Fruit fly (Drosophila melanogaster): ENCODE results near the gene CG3061.

The CG3061 gene

dm6 chr3R:14059703-14060300 lies 27.6 kb downstream of the CG3061 start:
- TF ChIP-seq Trl (optimal IDR thresholded peaks at IDR 0.05) (no peak), Trl (GFP tag; optimal IDR thresholded peaks at IDR 0.05) (no peak), CG12236 (GFP tag; optimal IDR thresholded peaks at IDR 0.05) (no peak), CkIIα-i1 (GFP tag; IDR thresholded peaks at IDR 0.05) (no peak), Nf-YA (GFP tag; IDR thresholded peaks at IDR 0.05) (no peak), CG17568 (GFP tag; optimal IDR thresholded peaks at IDR 0.05) (no peak), MTF-1 (GFP tag; optimal IDR thresholded peaks at IDR 0.05; ENCODE audit: borderline replicate concordance) (no peak), otp (GFP tag; IDR thresholded peaks at IDR 0.05) (no peak), jing (GFP tag; optimal IDR thresholded peaks at IDR 0.05) (no peak), CG10267 (tag; optimal IDR thresholded peaks at IDR 0.05) (no peak), zfh2 (GFP tag; optimal IDR thresholded peaks at IDR 0.05) (no peak), sens (GFP tag) (peak; percentile 25), kni (GFP tag; optimal IDR thresholded peaks at IDR 0.05) (no peak), CG1024 (GFP tag; IDR thresholded peaks at IDR 0.05) (no peak), gsb (GFP tag; IDR thresholded peaks at IDR 0.05) (no peak), CG3847 (GFP tag; IDR thresholded peaks at IDR 0.05) (no peak), CG15696 (tag; optimal IDR thresholded peaks at IDR 0.05) (no peak), Med (GFP tag) (peak; percentile 32)

dm6 chr3R:14060399-14060798 lies 28.2 kb downstream of the CG3061 start:
- TF ChIP-seq CG13775 (GFP tag; optimal IDR thresholded peaks at IDR 0.05), result no peak
- TF ChIP-seq CG9727 (GFP tag; optimal IDR thresholded peaks at IDR 0.05), result peak; percentile 6
- TF ChIP-seq crol (GFP tag; IDR thresholded peaks at IDR 0.05), result peak; percentile 56; the same call in 1 of the 2 replicates
- no peak for TF ChIP-seq CG3065 (GFP tag; optimal IDR thresholded peaks at IDR 0.05)
- TF ChIP-seq Hr78 (GFP tag; optimal IDR thresholded peaks at IDR 0.05), result peak in 1 of 2 experiments; percentile 84
- TF ChIP-seq CG15696 (tag; optimal IDR thresholded peaks at IDR 0.05), result no peak
- no peak for TF ChIP-seq eve (GFP tag; optimal IDR thresholded peaks at IDR 0.05)
- TF ChIP-seq Hr39 (optimal IDR thresholded peaks at IDR 0.05), result no peak
- peak; percentile 20; the same call in 1 of the 2 replicates for TF ChIP-seq sens-2 (GFP tag; IDR thresholded peaks at IDR 0.05)
- TF ChIP-seq Stat92E (GFP tag; optimal IDR thresholded peaks at IDR 0.05), result no peak
- 0 out of 3 replicates have a peak, but pooled peaks have one; percentile 22 for TF ChIP-seq ci (GFP tag; IDR thresholded peaks at IDR 0.05)
- TF ChIP-seq lola (GFP tag; optimal IDR thresholded peaks at IDR 0.05), result no peak
- peak; percentile 12 for TF ChIP-seq sug (tag; optimal IDR thresholded peaks at IDR 0.05)
- TF ChIP-seq CG6683 (GFP tag; optimal IDR thresholded peaks at IDR 0.05), result no peak
- TF ChIP-seq CG2199 (GFP tag; IDR thresholded peaks at IDR 0.05), result peak; percentile 75; the same call in 1 of the 3 replicates
- 0 out of 3 replicates have a peak, but pooled peaks have one; percentile 29 for TF ChIP-seq CG6791 (GFP tag; IDR thresholded peaks at IDR 0.05; ENCODE audit: partially characterized antibody)

- TF ChIP-seq psq (GFP tag; optimal IDR thresholded peaks at IDR 0.05) (no peak), NFAT (GFP tag; IDR thresholded peaks at IDR 0.05) (0 out of 2 replicates have a peak, but pooled peaks have one; percentile 10), CG10543 (GFP tag; optimal IDR thresholded peaks at IDR 0.05) (peak; percentile 41), CG2202 (tag; optimal IDR thresholded peaks at IDR 0.05) (no peak), pho (GFP tag; optimal IDR thresholded peaks at IDR 0.05) (no peak), sd (tag; optimal IDR thresholded peaks at IDR 0.05) (peak; percentile 44), Hr78 (GFP tag; optimal IDR thresholded peaks at IDR 0.05) (peak in 1 of 2 experiments; percentile 49), mirr (GFP tag; optimal IDR thresholded peaks at IDR 0.05) (peak; percentile 20), shn (GFP tag; optimal IDR thresholded peaks at IDR 0.05) (no peak), CG14441 (GFP tag; IDR thresholded peaks at IDR 0.05) (no peak), nom (GFP tag; optimal IDR thresholded peaks at IDR 0.05) (peak; percentile 100), Drgx (GFP tag; IDR thresholded peaks at IDR 0.05) (peak; percentile 87), CG17328 (GFP tag; IDR thresholded peaks at IDR 0.05) (no peak), Aef1 (GFP tag; IDR thresholded peaks at IDR 0.05) (no peak), dimm (GFP tag; IDR thresholded peaks at IDR 0.05) (no peak)
Observed at dm6 chr3R:14061049-14061987, 29.1 kb downstream of the CG3061 start.
